Fruit fly (Drosophila melanogaster): Measurements from ENCODE around the gene CG15357.

DNA sequence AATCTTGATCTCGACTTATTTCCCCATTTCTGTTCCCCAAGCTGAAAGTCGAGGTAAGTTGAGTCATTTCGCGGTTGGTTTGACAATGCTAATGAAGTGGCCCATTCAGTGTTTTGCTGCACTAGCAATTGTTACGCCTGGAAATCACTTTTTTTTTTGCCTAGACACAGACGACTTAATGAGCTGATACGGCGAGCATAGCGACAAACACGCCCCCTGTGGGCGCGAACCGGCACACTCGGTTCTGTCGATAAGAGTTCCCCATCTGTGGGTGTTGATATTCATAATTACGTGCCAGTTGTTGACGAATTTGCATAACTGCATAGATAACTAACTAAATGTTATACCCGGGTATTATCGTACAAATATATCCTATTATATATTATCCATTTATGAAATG lies 43.3 kb downstream of the CG15357 start:
- TF ChIP-seq Jra (GFP tag; optimal IDR thresholded peaks at IDR 0.05), result no peak
- TF ChIP-seq fru (GFP tag; optimal IDR thresholded peaks at IDR 0.05), result no peak
- TF ChIP-seq GATAd (GFP tag; optimal IDR thresholded peaks at IDR 0.05), result no peak
- TF ChIP-seq Vsx2 (GFP tag; optimal IDR thresholded peaks at IDR 0.05; ENCODE audit: partially characterized antibody), result no peak
- TF ChIP-seq N (GFP tag; optimal IDR thresholded peaks at IDR 0.05), result no peak
- no peak for TF ChIP-seq Mio (GFP tag; optimal IDR thresholded peaks at IDR 0.05)
- TF ChIP-seq pan (optimal IDR thresholded peaks at IDR 0.05), result no peak
- no peak for TF ChIP-seq jim (GFP tag; optimal IDR thresholded peaks at IDR 0.05)
- no peak for TF ChIP-seq dl (GFP tag; optimal IDR thresholded peaks at IDR 0.05; ENCODE audit: insufficient read depth in 1 of 2, partially characterized antibody in 2 of 2)
- TF ChIP-seq OdsH (GFP tag; optimal IDR thresholded peaks at IDR 0.05), result no peak
- no peak for TF ChIP-seq Dfd (GFP tag; optimal IDR thresholded peaks at IDR 0.05)
- no peak for TF ChIP-seq h (GFP tag; optimal IDR thresholded peaks at IDR 0.05)

Measured in whole organism, wandering third instar larva.